Worm (Caenorhabditis elegans): Measurements from ENCODE around the gene fbxb-95.

DNA sequence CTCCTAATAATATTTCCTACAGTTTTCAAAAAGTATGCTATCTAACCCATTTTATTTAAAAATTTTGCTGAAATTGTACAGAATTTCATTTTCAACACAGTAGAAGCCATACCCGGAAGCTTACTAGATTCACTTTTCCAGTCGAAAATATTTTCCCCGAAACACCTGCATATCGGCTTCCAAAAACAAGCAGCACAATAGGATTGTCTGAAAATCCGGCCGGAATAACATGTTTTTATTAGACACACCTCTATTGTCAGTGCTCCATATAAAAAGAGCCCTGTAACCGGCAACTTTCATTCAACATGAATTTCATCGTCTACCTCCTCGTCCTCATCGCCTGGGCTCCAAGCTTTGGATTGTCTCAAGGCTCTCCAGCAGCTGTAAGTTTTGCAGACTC, 1.7 kb upstream of the fbxb-95 start, which contains the start of gene C52E2.2:
- TF ChIP-seq K12H6.12 (tag; optimal IDR thresholded peaks at IDR 0.05) (no peak), snpc-4 (GFP tag; optimal IDR thresholded peaks at IDR 0.05) (no peak), snpc-4 (tag; optimal IDR thresholded peaks at IDR 0.05) (no peak), tlf-1 (GFP tag; optimal IDR thresholded peaks at IDR 0.05) (no peak), F33H1.4 (GFP tag; IDR thresholded peaks at IDR 0.05) (no peak)
